Worm (Caenorhabditis elegans) whole organism, L2 larva: ENCODE data around the gene nucl-1.

Source experiments
- alr-1 ChIP-seq: fragments of 150-350 bp; optimal IDR thresholded peaks from 2 replicates; lab custom pipeline; 2014; ENCODE audit warnings: missing biosample characterization, missing genetic modification characterization
- ceh-82 ChIP-seq: fragments of 150-350 bp; optimal IDR thresholded peaks from 2 replicates; lab custom pipeline; 2014; ENCODE audit warnings: missing biosample characterization, missing genetic modification characterization
- elt-1 ChIP-seq: fragments of 150-350 bp; optimal IDR thresholded peaks from 2 replicates; lab custom pipeline; 2014; ENCODE audit warnings: missing biosample characterization, missing genetic modification characterization
- unc-62 ChIP-seq: fragments of 150-350 bp; optimal IDR thresholded peaks from 2 replicates; lab custom pipeline; 2014; ENCODE audit warnings: missing biosample characterization, missing genetic modification reagents, missing genetic modification characterization

DNA sequence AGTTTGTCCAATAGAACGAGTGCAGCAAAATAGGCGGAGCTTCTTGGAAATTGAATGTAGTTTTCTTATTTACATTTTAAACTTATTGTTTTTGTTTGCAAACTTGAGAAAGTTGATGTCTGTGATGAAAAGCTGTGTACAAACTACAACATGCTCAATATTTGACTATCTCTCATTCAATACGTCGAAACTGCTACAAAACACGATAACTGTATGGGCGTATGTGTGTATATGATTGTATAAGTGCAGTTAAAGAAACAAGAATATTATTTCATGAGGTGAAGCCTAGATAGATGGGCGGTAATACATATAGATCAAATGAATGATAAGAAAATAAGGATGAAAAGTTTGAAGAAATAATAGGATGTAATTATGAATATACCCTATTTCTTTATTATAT lies 49.7 kb downstream of the nucl-1 start:
- no peak for TF ChIP-seq ceh-82 (tag; lab: Kevin White, UChicago)
- no peak for TF ChIP-seq alr-1 (tag; lab: Kevin White, UChicago)
- TF ChIP-seq unc-62 = no peak
- TF ChIP-seq elt-1 (tag; lab: Kevin White, UChicago) = no peak
